Fruit fly (Drosophila melanogaster): ENCODE results near the gene CG10366.

DNA sequence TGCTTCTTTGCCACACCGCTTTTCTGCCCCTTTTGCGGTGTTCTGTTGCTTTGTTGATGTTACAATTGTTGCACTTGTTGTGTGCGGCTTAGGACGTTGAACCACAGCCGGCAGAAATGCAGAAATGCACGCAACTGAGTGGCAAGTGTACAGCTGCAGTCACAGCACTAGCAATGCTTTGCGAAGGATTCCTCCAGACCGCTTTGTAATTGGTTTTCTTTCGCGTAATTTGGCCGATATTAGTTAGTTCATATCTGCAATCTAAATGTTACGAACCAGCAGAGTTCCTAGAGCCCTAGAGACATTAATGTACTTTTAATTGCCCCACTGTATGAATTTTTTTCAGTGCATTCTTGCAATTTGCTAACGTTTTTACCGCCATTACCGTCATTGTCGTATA lies 9.7 kb upstream of the CG10366 start:
- TF ChIP-seq D1 (tag; optimal IDR thresholded peaks at IDR 0.05), result no peak
- TF ChIP-seq CG17806 (tag; optimal IDR thresholded peaks at IDR 0.05), result peak; percentile 60
- no peak for TF ChIP-seq CG12605 (GFP tag; IDR thresholded peaks at IDR 0.05)
- TF ChIP-seq CG8301 (tag; optimal IDR thresholded peaks at IDR 0.05), result peak; percentile 75
- no peak for TF ChIP-seq CG13204 (GFP tag; optimal IDR thresholded peaks at IDR 0.05)
- TF ChIP-seq CG9948 (tag; optimal IDR thresholded peaks at IDR 0.05), result peak; percentile 42
- peak; percentile 93 for TF ChIP-seq EcR (GFP tag; optimal IDR thresholded peaks at IDR 0.05)
- peak; percentile 77 for TF ChIP-seq CG4496 (GFP tag; IDR thresholded peaks at IDR 0.05)
- no peak for TF ChIP-seq CG10348 (GFP tag; IDR thresholded peaks at IDR 0.05)
